Fruit fly (Drosophila melanogaster): ENCODE data around the gene aralar1.

- TF ChIP-seq svp (GFP tag) (no peak), Gug (GFP tag; IDR thresholded peaks at IDR 0.05) (no peak), CG10631 (GFP tag; optimal IDR thresholded peaks at IDR 0.05) (no peak), CG31627 (GFP tag; optimal IDR thresholded peaks at IDR 0.05) (no peak), CG8319 (GFP tag; optimal IDR thresholded peaks at IDR 0.05) (no peak), Hr39 (GFP tag; optimal IDR thresholded peaks at IDR 0.05) (no peak), cyc (GFP tag; optimal IDR thresholded peaks at IDR 0.05) (no peak), Lpt (GFP tag; optimal IDR thresholded peaks at IDR 0.05) (no peak), CG11294 (GFP tag; IDR thresholded peaks at IDR 0.05) (no peak), CG1621 (tag; optimal IDR thresholded peaks at IDR 0.05) (no peak)
Measured at dm6 chr3R:30455817-30456544, at the start of gene aralar1.

Data from whole organism, prepupa.